Fruit fly (Drosophila melanogaster): ENCODE results near the gene CG13606.
A peak's percentile ranks its signal among the peaks of the same experiment; 100 is the strongest.

Gene CG13606

dm6 chr3R:24148838-24149237, 23.6 kb upstream of the CG13606 start, which contains the start of gene Slimp (continued):
- TF ChIP-seq Dip2 (GFP tag; IDR thresholded peaks at IDR 0.05), result no peak
- no peak for TF ChIP-seq GATAe (GFP tag; conservative IDR thresholded peaks at IDR 0.05)
- peak in 1 of 3 experiments; percentile 31 for TF ChIP-seq lola (GFP tag; optimal IDR thresholded peaks at IDR 0.05)
- TF ChIP-seq Ptx1 (GFP tag; IDR thresholded peaks at IDR 0.05), result 0 out of 2 replicates have a peak, but pooled peaks have one; percentile 20
- peak; percentile 18 for TF ChIP-seq CG2116 (GFP tag; optimal IDR thresholded peaks at IDR 0.05)
- peak; percentile 17 for TF ChIP-seq Chrac-16 (GFP tag; optimal IDR thresholded peaks at IDR 0.05)
- peak; percentile 33 for TF ChIP-seq CG11504 (tag; optimal IDR thresholded peaks at IDR 0.05)
- no peak for TF ChIP-seq cwo (GFP tag; optimal IDR thresholded peaks at IDR 0.05)
- no peak for TF ChIP-seq CG43689 (GFP tag; IDR thresholded peaks at IDR 0.05)
- TF ChIP-seq Dek (tag; optimal IDR thresholded peaks at IDR 0.05), result no peak
- no peak for TF ChIP-seq CG10209 (GFP tag; optimal IDR thresholded peaks at IDR 0.05)
- peak; percentile 32 for TF ChIP-seq phol (tag; optimal IDR thresholded peaks at IDR 0.05)
- peak; percentile 34 for TF ChIP-seq pzg (GFP tag; optimal IDR thresholded peaks at IDR 0.05)
- TF ChIP-seq Neu2 (GFP tag; optimal IDR thresholded peaks at IDR 0.05; ENCODE audit: borderline replicate concordance), result no peak
- 0 out of 3 replicates have a peak, but pooled peaks have one; percentile 20 for TF ChIP-seq CG11695 (GFP tag; IDR thresholded peaks at IDR 0.05)
- peak; percentile 82 for TF ChIP-seq sens (GFP tag)
- TF ChIP-seq BEAF-32 (GFP tag; optimal IDR thresholded peaks at IDR 0.05), result peak; percentile 16
- no peak for TF ChIP-seq her (GFP tag; optimal IDR thresholded peaks at IDR 0.05)
- TF ChIP-seq Med (GFP tag), result peak; percentile 38
- no peak for TF ChIP-seq Dref (GFP tag; IDR thresholded peaks at IDR 0.05)
- peak; percentile 5 for TF ChIP-seq CG8388 (GFP tag; optimal IDR thresholded peaks at IDR 0.05)

dm6 chr3R:24150103-24150502, 22.3 kb upstream of the CG13606 start, which contains the start of gene p38c:
TSS of gene p38c (minus strand) at chr3R:24150203.
- TF ChIP-seq CG5180 (GFP tag; optimal IDR thresholded peaks at IDR 0.05) (peak; percentile 71), Optix (GFP tag; IDR thresholded peaks at IDR 0.05) (no peak)

dm6 chr3R:24151924-24152809, 20.3 kb upstream of the CG13606 start, which contains the start of the genes p38a and CG6178:
TSS of gene p38a (minus strand) at chr3R:24152321.
TSS of gene CG6178 (plus strand) at chr3R:24152347.
- TF ChIP-seq chif (GFP tag; optimal IDR thresholded peaks at IDR 0.05) (peak in 1 of 2 experiments; percentile 27), Dbx (GFP tag; IDR thresholded peaks at IDR 0.05) (peak; percentile 96), Scr (GFP tag; IDR thresholded peaks at IDR 0.05; ENCODE audit: partially characterized antibody) (0 out of 2 replicates have a peak, but pooled peaks have one; percentile 14), crc (GFP tag; optimal IDR thresholded peaks at IDR 0.05) (no peak), Antp (GFP tag; optimal IDR thresholded peaks at IDR 0.05) (peak; percentile 51), jigr1 (GFP tag; IDR thresholded peaks at IDR 0.05) (peak; percentile 91; the same call in 2 of the 3 replicates), CG11247 (GFP tag; IDR thresholded peaks at IDR 0.05) (peak; percentile 95), CG17912 (GFP tag; optimal IDR thresholded peaks at IDR 0.05) (peak; percentile 91), CG4424 (GFP tag; optimal IDR thresholded peaks at IDR 0.05) (peak; percentile 94), ftz-f1 (GFP tag; optimal IDR thresholded peaks at IDR 0.05) (no peak), yki (optimal IDR thresholded peaks at IDR 0.05) (no peak), CG6254 (GFP tag; optimal IDR thresholded peaks at IDR 0.05) (peak; percentile 88), hb (GFP tag; IDR thresholded peaks at IDR 0.05; ENCODE audit: partially characterized antibody) (no peak), br (optimal IDR thresholded peaks at IDR 0.05) (no peak), eyg (GFP tag; optimal IDR thresholded peaks at IDR 0.05) (peak; percentile 21), esg (GFP tag; conservative IDR thresholded peaks at IDR 0.05) (peak; percentile 97), eve (GFP tag; optimal IDR thresholded peaks at IDR 0.05) (no peak), CG18262 (tag; optimal IDR thresholded peaks at IDR 0.05) (peak; percentile 99), CG12219 (GFP tag; optimal IDR thresholded peaks at IDR 0.05) (peak; percentile 84), Dfd (GFP tag; optimal IDR thresholded peaks at IDR 0.05) (no peak), CG1792 (GFP tag; optimal IDR thresholded peaks at IDR 0.05) (no peak), cato (GFP tag; optimal IDR thresholded peaks at IDR 0.05; ENCODE audit: borderline replicate concordance) (peak; percentile 84), CG10543 (GFP tag; optimal IDR thresholded peaks at IDR 0.05) (peak; percentile 96), CG4820 (GFP tag; optimal IDR thresholded peaks at IDR 0.05) (peak; percentile 91)

Measured in whole organism, embryonic.